Worm (Caenorhabditis elegans): ENCODE results near the gene Y38H6A.1.
"Not testable (repeated sequence)": the region's sequence is repeated elsewhere in the genome, so short reads cannot be mapped to it uniquely, and the experiment has no call there.

The Y38H6A.1 gene

DNA sequence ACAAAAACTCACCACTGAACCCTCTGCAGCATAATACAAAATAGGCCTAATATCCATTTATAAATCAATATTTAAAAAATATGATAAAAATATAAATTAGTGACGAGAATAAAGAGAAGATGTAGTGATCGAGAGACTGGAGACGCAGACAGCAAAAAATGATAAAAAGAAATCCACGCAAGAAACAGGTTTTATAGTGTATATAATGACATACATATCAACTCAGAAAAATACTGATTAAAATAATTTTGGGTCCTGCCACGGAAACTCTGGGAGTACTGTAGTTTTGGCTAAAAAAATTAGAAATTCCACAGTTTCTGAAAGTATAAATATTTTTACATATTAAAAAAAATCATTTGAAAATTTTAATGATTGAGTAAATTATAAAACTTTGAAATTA, 36.2 kb upstream of the Y38H6A.1 start, which contains the start of gene mlt-4:
Gene mlt-4, minus strand, starts transcription at position 101 of the 400 bp plus-strand sequence.
- TF ChIP-seq fkh-4 (tag; optimal IDR thresholded peaks at IDR 0.05; ENCODE audit: borderline replicate concordance) (no peak), zag-1 (tag; optimal IDR thresholded peaks at IDR 0.05) (no peak), tbx-2 (tag; optimal IDR thresholded peaks at IDR 0.05) (no peak), ets-5 (GFP tag; IDR thresholded peaks at IDR 0.05) (no peak), F16B12.6 (tag; optimal IDR thresholded peaks at IDR 0.05) (no peak), pag-3 (tag; optimal IDR thresholded peaks at IDR 0.05; ENCODE audit: borderline replicate concordance, insufficient read depth) (no peak), snu-23 (GFP tag; optimal IDR thresholded peaks at IDR 0.05) (no peak), unc-62 (GFP tag; optimal IDR thresholded peaks at IDR 0.05) (no peak), unc-86 (tag; optimal IDR thresholded peaks at IDR 0.05) (no peak), irx-1 (tag; optimal IDR thresholded peaks at IDR 0.05) (no peak)

DNA sequence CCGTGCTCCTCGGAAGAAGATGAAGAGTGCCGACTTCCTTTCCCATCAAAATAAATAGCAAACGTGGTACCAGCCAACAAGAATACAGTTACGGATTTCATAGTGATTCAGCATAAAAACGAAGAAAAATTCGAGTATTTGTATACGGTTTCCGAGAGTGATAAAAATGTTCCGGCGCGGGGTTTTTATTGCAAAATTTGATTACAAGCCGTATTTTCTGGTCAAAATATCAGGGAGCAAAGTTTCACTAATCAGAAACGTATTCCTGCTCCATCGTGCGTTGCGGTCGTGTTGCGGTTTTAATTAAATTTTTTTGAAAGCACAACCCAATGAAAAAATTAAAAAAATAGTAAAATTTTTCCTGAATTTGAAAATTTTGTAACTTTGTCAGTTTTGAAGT, 31.1 kb upstream of the Y38H6A.1 start, which contains the start of gene clec-261:
Gene clec-261, minus strand, starts transcription at position 101 of the 400 bp plus-strand sequence.
- TF ChIP-seq nhr-28 (tag; optimal IDR thresholded peaks at IDR 0.05): no peak
- TF ChIP-seq grh-1 (GFP tag; IDR thresholded peaks at IDR 0.05): no peak
- TF ChIP-seq zag-1 (tag; optimal IDR thresholded peaks at IDR 0.05): no peak
- TF ChIP-seq xbp-1 (tag; optimal IDR thresholded peaks at IDR 0.05): no peak
- no peak for TF ChIP-seq lin-35 (GFP tag; optimal IDR thresholded peaks at IDR 0.05)

DNA sequence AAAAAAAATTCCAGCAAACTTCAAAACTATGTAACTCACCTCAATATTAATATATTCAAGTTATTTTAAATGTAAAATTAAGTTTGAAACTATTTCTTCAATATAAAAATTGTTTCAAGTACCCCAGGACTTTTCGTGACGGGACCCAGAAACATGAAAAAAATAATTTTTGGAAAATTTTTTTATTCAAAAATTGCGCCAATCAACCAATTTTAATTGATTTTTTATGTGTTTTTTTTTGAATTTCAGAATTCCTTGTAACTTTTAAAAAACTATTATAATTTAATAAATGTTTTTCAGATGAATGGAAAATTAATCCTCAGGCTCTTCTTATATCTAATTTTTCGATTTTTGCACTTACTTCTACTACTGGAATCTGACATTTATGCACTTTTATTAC, 27.9 kb upstream of the Y38H6A.1 start, which contains the start of gene ZC15.5:
Gene ZC15.5, plus strand, starts transcription at position 301 of the 400 bp plus-strand sequence.
- TF ChIP-seq irx-1 (tag; optimal IDR thresholded peaks at IDR 0.05) (no peak), ztf-11 (tag; optimal IDR thresholded peaks at IDR 0.05) (no peak), lin-39 (tag; optimal IDR thresholded peaks at IDR 0.05) (no peak), hpl-2 (GFP tag; optimal IDR thresholded peaks at IDR 0.05) (no peak), mab-9 (GFP tag; IDR thresholded peaks at IDR 0.05) (no peak)

DNA sequence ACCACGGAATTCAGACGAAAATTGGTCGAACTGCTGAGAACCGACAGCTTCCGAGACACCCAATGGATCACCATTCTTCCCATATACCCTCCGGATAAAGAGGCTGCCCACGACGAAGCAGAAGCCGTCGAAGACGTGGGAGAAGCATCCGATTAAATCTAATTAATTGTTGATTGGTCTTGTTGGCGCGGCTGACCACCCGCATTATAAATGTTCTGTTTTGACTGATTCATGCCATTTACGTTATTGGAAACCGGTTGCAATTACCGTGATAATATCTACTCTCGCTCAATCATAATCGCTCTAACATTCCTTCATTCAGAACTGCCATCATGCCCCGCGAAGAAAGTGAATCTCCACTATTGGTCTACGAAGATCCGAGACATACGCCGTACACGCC, 22.2 kb upstream of the Y38H6A.1 start, which contains the start of gene ZC15.3:
Gene ZC15.3, plus strand, starts transcription at position 301 of the 400 bp plus-strand sequence.
- TF ChIP-seq unc-86 (tag; optimal IDR thresholded peaks at IDR 0.05); ama-1 (optimal IDR thresholded peaks at IDR 0.05); nhr-85 (tag): not testable (repeated sequence)

DNA sequence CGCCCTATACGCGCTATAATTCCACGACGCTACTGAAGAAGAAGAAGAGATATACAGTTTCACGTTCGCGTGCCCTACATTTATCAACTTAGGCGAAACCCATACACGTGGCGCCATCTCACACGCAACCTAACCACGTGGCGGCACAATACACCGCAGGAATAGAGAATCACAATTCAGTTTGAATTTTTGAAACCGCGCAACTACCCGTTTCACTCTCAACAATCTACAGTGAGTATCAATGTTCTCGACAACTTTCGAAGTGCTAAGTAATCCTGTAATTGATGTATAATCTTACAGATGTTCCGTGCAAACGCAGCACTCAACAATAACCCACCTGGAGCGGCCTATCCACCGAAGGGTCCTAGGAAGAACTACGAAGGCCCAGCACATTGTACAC, 19.7 kb upstream of the Y38H6A.1 start, which contains the start of gene ZC15.1:
Gene ZC15.1, plus strand, starts transcription at position 301 of the 400 bp plus-strand sequence.
- TF ChIP-seq ztf-4 (tag; optimal IDR thresholded peaks at IDR 0.05): no peak
- no peak for TF ChIP-seq ceh-82 (tag; optimal IDR thresholded peaks at IDR 0.05)
- TF ChIP-seq Y116A8C.19 (tag; optimal IDR thresholded peaks at IDR 0.05; ENCODE audit: borderline replicate concordance): no peak
- no peak for TF ChIP-seq jun-1 (tag; optimal IDR thresholded peaks at IDR 0.05)
- TF ChIP-seq nhr-84 (tag; optimal IDR thresholded peaks at IDR 0.05): no peak
- no peak for TF ChIP-seq unc-86 (tag; optimal IDR thresholded peaks at IDR 0.05)
- TF ChIP-seq unc-130 (tag; optimal IDR thresholded peaks at IDR 0.05): no peak
- no peak for TF ChIP-seq hlh-4 (tag; optimal IDR thresholded peaks at IDR 0.05)
- TF ChIP-seq fkh-4 (tag; optimal IDR thresholded peaks at IDR 0.05; ENCODE audit: borderline replicate concordance): no peak
- no peak for TF ChIP-seq pax-3 (tag; optimal IDR thresholded peaks at IDR 0.05)
- no peak for TF ChIP-seq unc-98 (GFP tag; IDR thresholded peaks at IDR 0.05)
- no peak for TF ChIP-seq snu-23 (GFP tag; optimal IDR thresholded peaks at IDR 0.05)
- TF ChIP-seq tbx-2 (tag; optimal IDR thresholded peaks at IDR 0.05): no peak
- no peak for TF ChIP-seq irx-1 (tag; optimal IDR thresholded peaks at IDR 0.05)
- TF ChIP-seq isw-1 (GFP tag; IDR thresholded peaks at IDR 0.05): no peak
- no peak for TF ChIP-seq ces-1 (GFP tag; optimal IDR thresholded peaks at IDR 0.05)
- TF ChIP-seq mef-2 (tag; optimal IDR thresholded peaks at IDR 0.05): no peak
- TF ChIP-seq ets-5 (GFP tag; IDR thresholded peaks at IDR 0.05): no peak
- no peak for TF ChIP-seq unc-30 (tag; optimal IDR thresholded peaks at IDR 0.05)

ce11 chrV:20310575-20310974, 14.9 kb upstream of the Y38H6A.1 start, which contains the start of gene ZC15.10:
Gene ZC15.10, plus strand, starts transcription at chrV:20310736.
- TF ChIP-seq unc-98 (GFP tag; IDR thresholded peaks at IDR 0.05) (no peak), ceh-63 (GFP tag; optimal IDR thresholded peaks at IDR 0.05) (no peak), aha-1 (tag; optimal IDR thresholded peaks at IDR 0.05) (no peak), ceh-90 (tag; optimal IDR thresholded peaks at IDR 0.05) (no peak), unc-130 (tag; optimal IDR thresholded peaks at IDR 0.05) (no peak), lir-3 (tag; optimal IDR thresholded peaks at IDR 0.05; ENCODE audit: poor library complexity) (no peak), snu-23 (GFP tag; optimal IDR thresholded peaks at IDR 0.05) (no peak), grh-1 (GFP tag; IDR thresholded peaks at IDR 0.05) (no peak)

Data from whole organism, L1 larva.